Fruit fly (Drosophila melanogaster) whole organism, wandering third instar larva: ENCODE measurements around the gene ham.

Experiments used
- Abd-B ChIP-seq: fragments of >200 bp; optimal IDR thresholded peaks from 2 replicates; lab custom pipeline; 2017; ENCODE audit warnings: missing biosample characterization, missing genetic modification characterization
- CG32264 ChIP-seq: fragments of 200-800 bp; sonication (Bioruptor generic); optimal IDR thresholded peaks from 2 replicates; lab custom pipeline; 2016; ENCODE audit warnings: missing biosample characterization, missing genetic modification characterization
- CG9705 ChIP-seq: fragments of 200-800 bp; sonication (Bioruptor generic); optimal IDR thresholded peaks from 2 replicates; lab custom pipeline; 2018; ENCODE audit warnings: missing biosample characterization, mild to moderate bottlenecking, missing genetic modification characterization
- CrebA ChIP-seq: fragments of 200-800 bp; sonication (Bioruptor generic); optimal IDR thresholded peaks from 2 replicates; lab custom pipeline; 2016; ENCODE audit warnings: missing biosample characterization, mild to moderate bottlenecking, missing genetic modification characterization, borderline replicate concordance
- Dfd ChIP-seq: fragments of >200 bp; optimal IDR thresholded peaks from 2 replicates; lab custom pipeline; 2017; ENCODE audit warnings: missing biosample characterization, missing genetic modification characterization
- Dif ChIP-seq: fragments of 200-275, 200-300 bp; sonication (Bioruptor generic); optimal IDR thresholded peaks from 2 replicates; lab custom pipeline; 2018; ENCODE audit warnings: missing biosample characterization, missing genetic modification characterization; ENCODE audit not compliant: partially characterized antibody
- GATAd ChIP-seq: sonication (Bioruptor generic); optimal IDR thresholded peaks from 2 replicates; lab custom pipeline; 2016; ENCODE audit warnings: missing biosample characterization, missing genetic modification characterization
- HLH106 ChIP-seq: fragments of 200-800 bp; optimal IDR thresholded peaks from 3 replicates; lab custom pipeline; 2019; ENCODE audit warnings: missing biosample characterization, mild to moderate bottlenecking, missing genetic modification characterization, moderate library complexity
- Hnf4 ChIP-seq: fragments of 200-800 bp; sonication (Bioruptor generic); optimal IDR thresholded peaks from 2 replicates; lab custom pipeline; 2016; ENCODE audit warnings: missing biosample characterization, mild to moderate bottlenecking, missing genetic modification characterization
- Hr78 ChIP-seq: fragments of >200 bp; optimal IDR thresholded peaks from 2 replicates; lab custom pipeline; 2017; ENCODE audit warnings: missing biosample characterization, missing genetic modification characterization
- Hr83 ChIP-seq: fragments of 200-300 bp; sonication (Bioruptor generic); optimal IDR thresholded peaks from 2 replicates; lab custom pipeline; 2016; ENCODE audit warnings: missing biosample characterization, mild to moderate bottlenecking, missing genetic modification characterization, moderate library complexity; ENCODE audit not compliant: poor library complexity, severe bottlenecking
- Mio ChIP-seq: sonication (Bioruptor generic); optimal IDR thresholded peaks from 2 replicates; lab custom pipeline; 2016; ENCODE audit warnings: missing biosample characterization, missing genetic modification characterization
- Myc ChIP-seq: fragments of >200 bp; optimal IDR thresholded peaks from 2 replicates; lab custom pipeline; 2017
- OdsH ChIP-seq: fragments of 200-800 bp; sonication (Bioruptor generic); optimal IDR thresholded peaks from 2 replicates; lab custom pipeline; 2016; ENCODE audit warnings: missing biosample characterization, mild to moderate bottlenecking, missing genetic modification characterization
- Rel ChIP-seq, 2 experiments: fragments of 200-800 bp; sonication (Bioruptor generic) in 1 of 2; optimal IDR thresholded peaks; 2 replicates in 1 of 2; 3 replicates in 1 of 2; lab custom pipeline; 2016 to 2019; ENCODE audit warnings: mild to moderate bottlenecking in 2 of 2, missing biosample characterization in 2 of 2, missing genetic modification characterization in 2 of 2, moderate library complexity in 1 of 2
- Sp1 ChIP-seq: fragments of 200-800 bp; sonication (Bioruptor generic); optimal IDR thresholded peaks from 3 replicates; lab custom pipeline; 2019; ENCODE audit warnings: missing biosample characterization, mild to moderate bottlenecking, missing genetic modification characterization, moderate library complexity
- Vsx2 ChIP-seq: fragments of 200-300, 225-300 bp; sonication (Bioruptor generic); optimal IDR thresholded peaks from 2 replicates; lab custom pipeline; 2018; ENCODE audit warnings: missing biosample characterization, missing genetic modification characterization; ENCODE audit not compliant: partially characterized antibody
- br ChIP-seq: fragments of 200-800 bp; sonication (Bioruptor generic); optimal IDR thresholded peaks from 2 replicates; lab custom pipeline; 2016; ENCODE audit warnings: missing biosample characterization, missing genetic modification characterization
- brk ChIP-seq: fragments of 200-800 bp; sonication (Bioruptor generic); optimal IDR thresholded peaks from 2 replicates; lab custom pipeline; 2016; ENCODE audit warnings: missing biosample characterization, mild to moderate bottlenecking, missing genetic modification characterization
- dmrt93B ChIP-seq: fragments of 200-800 bp; sonication (Bioruptor generic); optimal IDR thresholded peaks from 2 replicates; lab custom pipeline; 2018; ENCODE audit warnings: missing biosample characterization, mild to moderate bottlenecking, missing genetic modification characterization
- dsf ChIP-seq: sonication (Bioruptor generic); optimal IDR thresholded peaks from 2 replicates; lab custom pipeline; 2016; ENCODE audit warnings: missing biosample characterization, missing genetic modification characterization, borderline replicate concordance
- ey ChIP-seq: fragments of 200-800 bp; sonication (Bioruptor generic); optimal IDR thresholded peaks from 2 replicates; lab custom pipeline; 2016; ENCODE audit warnings: missing biosample characterization, missing genetic modification characterization
- foxo ChIP-seq, 2 experiments: fragments of 200-800 bp; sonication (Bioruptor generic); optimal IDR thresholded peaks; 2 replicates in 1 of 2; 3 replicates in 1 of 2; lab custom pipeline; 2016 to 2017; ENCODE audit warnings: missing biosample characterization in 2 of 2, missing genetic modification characterization in 2 of 2
- fru ChIP-seq: fragments of 200-800 bp; sonication (Bioruptor generic); optimal IDR thresholded peaks from 3 replicates; lab custom pipeline; 2016; ENCODE audit warnings: missing biosample characterization, mild to moderate bottlenecking, missing genetic modification characterization
- h ChIP-seq: fragments of 200-800 bp; sonication (Bioruptor generic); optimal IDR thresholded peaks from 3 replicates; lab custom pipeline; 2016; ENCODE audit warnings: missing biosample characterization, mild to moderate bottlenecking, missing genetic modification characterization
- lola ChIP-seq: fragments of >200 bp; optimal IDR thresholded peaks from 2 replicates; lab custom pipeline; 2017; ENCODE audit warnings: missing biosample characterization, missing genetic modification characterization
- pan ChIP-seq: fragments of >200 bp; optimal IDR thresholded peaks from 2 replicates; lab custom pipeline; 2017
- psq ChIP-seq: fragments of 200-800 bp; sonication (Bioruptor generic); optimal IDR thresholded peaks from 3 replicates; lab custom pipeline; 2017; ENCODE audit warnings: missing biosample characterization, mild to moderate bottlenecking, missing genetic modification characterization, moderate library complexity
- sage ChIP-seq: fragments of 200-800 bp; sonication (Bioruptor generic); optimal IDR thresholded peaks from 2 replicates; lab custom pipeline; 2016; ENCODE audit warnings: missing biosample characterization, mild to moderate bottlenecking, missing genetic modification characterization
- sv ChIP-seq: fragments of 200-800 bp; sonication (Bioruptor generic); optimal IDR thresholded peaks from 3 replicates; lab custom pipeline; 2016; ENCODE audit warnings: missing biosample characterization, missing genetic modification characterization
- tai ChIP-seq: sonication (Bioruptor generic); optimal IDR thresholded peaks from 2 replicates; lab custom pipeline; 2016; ENCODE audit warnings: missing biosample characterization, missing genetic modification characterization
- usp ChIP-seq: fragments of >200 bp; optimal IDR thresholded peaks from 2 replicates; lab custom pipeline; 2017; ENCODE audit warnings: missing biosample characterization, missing genetic modification characterization
- woc ChIP-seq: sonication (Bioruptor generic); optimal IDR thresholded peaks from 2 replicates; lab custom pipeline; 2016; ENCODE audit warnings: missing biosample characterization, mild to moderate bottlenecking, missing genetic modification characterization

ham gene

DNA sequence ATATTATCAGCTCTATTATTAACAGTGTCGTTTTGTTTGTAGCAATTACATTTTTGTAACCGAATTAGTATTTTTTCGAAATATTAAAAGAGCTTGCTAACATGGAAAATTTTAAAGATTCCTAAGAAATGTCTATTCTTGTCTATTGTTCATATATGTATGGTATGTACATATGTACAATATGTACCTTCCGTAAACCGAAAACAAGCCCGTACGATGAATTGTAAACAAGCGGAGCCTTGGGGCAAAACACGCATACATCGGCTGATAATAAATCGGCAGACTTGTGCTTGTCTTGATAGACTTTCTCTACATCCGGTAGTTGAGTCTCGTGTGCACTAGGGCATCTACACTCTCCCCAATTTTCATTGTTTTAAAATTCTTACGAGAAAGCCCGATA, 30.1 kb upstream of the ham start:
- TF ChIP-seq CG32264 (no peak), Sp1 (GFP tag; lab: Kevin White, UChicago) (no peak), Vsx2 (GFP tag; lab: Kevin White, UChicago) (no peak), brk (GFP tag; lab: Kevin White, UChicago) (no peak), Mio (GFP tag; lab: Kevin White, UChicago) (no peak), Hr78 (GFP tag; lab: Kevin White, UChicago) (no peak), CG9705 (GFP tag; lab: Kevin White, UChicago) (no peak)
- TF ChIP-seq, all 38 proteins: peak for 0

DNA sequence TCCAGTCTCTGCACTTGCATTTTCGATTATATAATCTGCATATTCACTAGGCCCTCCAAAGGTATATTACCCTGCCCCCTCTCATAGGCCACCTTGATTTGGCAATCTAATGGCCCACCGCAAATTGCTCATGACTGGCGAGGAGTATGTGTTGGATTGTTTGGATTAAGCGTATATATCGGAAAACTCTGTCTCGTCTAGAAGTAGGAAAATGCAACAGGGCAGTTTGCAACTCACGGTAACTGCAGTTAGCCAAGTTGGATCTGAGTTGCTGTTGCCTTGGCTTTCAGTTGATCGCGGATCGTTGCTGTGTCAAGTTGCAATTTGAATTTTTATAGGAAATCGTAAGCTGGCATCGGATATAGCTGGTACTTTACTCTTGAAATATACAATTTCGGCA, 26.3 kb upstream of the ham start, which contains the start of gene Ugt36F1:
TSS of gene Ugt36F1 (plus strand) at position 301 of the 400 bp plus-strand sequence.
- TF ChIP-seq Dfd (GFP tag; lab: Kevin White, UChicago) (no peak), Mio (GFP tag; lab: Kevin White, UChicago) (no peak), OdsH (no peak), br (GFP tag; lab: Kevin White, UChicago) (no peak), ey (no peak), Myc (lab: Kevin White, UChicago) (no peak), CG9705 (GFP tag; lab: Kevin White, UChicago) (no peak), dsf (GFP tag; lab: Kevin White, UChicago) (no peak), Rel (GFP tag; optimal IDR thresholded peaks at IDR 0.05; lab: Kevin White, UChicago) (no peak), Rel (tag; optimal IDR thresholded peaks at IDR 0.05; lab: Kevin White, UChicago) (no peak), brk (GFP tag; lab: Kevin White, UChicago) (no peak), woc (no peak), Sp1 (GFP tag; lab: Kevin White, UChicago) (no peak), lola (GFP tag; lab: Kevin White, UChicago) (no peak), Dif (GFP tag; lab: Kevin White, UChicago) (no peak), HLH106 (tag; lab: Kevin White, UChicago) (no peak), Vsx2 (GFP tag; lab: Kevin White, UChicago) (no peak), Abd-B (GFP tag; lab: Kevin White, UChicago) (no peak)

DNA sequence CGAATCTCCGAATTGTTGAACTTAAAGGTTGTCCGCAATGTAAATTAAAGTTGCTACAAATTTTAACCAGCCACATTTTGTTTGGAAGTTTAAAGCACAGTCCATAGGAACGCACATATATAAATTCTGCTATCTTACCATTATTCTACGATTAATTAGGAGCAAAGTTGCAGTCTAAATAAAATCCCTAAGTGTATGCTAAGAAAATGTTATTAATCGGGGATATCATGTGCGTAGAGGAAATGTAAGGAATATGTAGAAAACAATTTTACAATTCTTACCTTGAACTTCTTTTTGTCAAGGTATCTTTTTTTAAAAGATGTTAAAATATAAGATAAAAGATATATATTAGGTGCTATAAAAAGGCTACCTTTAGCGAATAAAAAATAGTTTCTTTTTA, 25.7 kb upstream of the ham start:
- TF ChIP-seq Myc (lab: Kevin White, UChicago) (peak; percentile 64), dsf (GFP tag; lab: Kevin White, UChicago) (no peak)
- TF ChIP-seq, all 38 proteins: peak for 1

- TF ChIP-seq usp (no peak), GATAd (no peak), CG9705 (GFP tag; lab: Kevin White, UChicago) (no peak), brk (GFP tag; lab: Kevin White, UChicago) (no peak), Sp1 (GFP tag; lab: Kevin White, UChicago) (no peak)
These were observed 22.5 kb upstream of the ham start for dm6 chr2L:18815194-18815593.

dm6 chr2L:18812755-18813154, 20.0 kb upstream of the ham start:
- no peak for TF ChIP-seq lola (GFP tag; lab: Kevin White, UChicago)

- TF ChIP-seq Hr78 (GFP tag; lab: Kevin White, UChicago) (no peak), dsf (GFP tag; lab: Kevin White, UChicago) (no peak), woc (no peak), Mio (GFP tag; lab: Kevin White, UChicago) (no peak)
These were observed 19.6 kb upstream of the ham start, which contains the start of the genes CG17325 and CG42305 for dm6 chr2L:18812348-18812747. TSS of gene CG17325 (plus strand) at chr2L:18812648. TSS of gene CG42305 (plus strand) at chr2L:18812648.

DNA sequence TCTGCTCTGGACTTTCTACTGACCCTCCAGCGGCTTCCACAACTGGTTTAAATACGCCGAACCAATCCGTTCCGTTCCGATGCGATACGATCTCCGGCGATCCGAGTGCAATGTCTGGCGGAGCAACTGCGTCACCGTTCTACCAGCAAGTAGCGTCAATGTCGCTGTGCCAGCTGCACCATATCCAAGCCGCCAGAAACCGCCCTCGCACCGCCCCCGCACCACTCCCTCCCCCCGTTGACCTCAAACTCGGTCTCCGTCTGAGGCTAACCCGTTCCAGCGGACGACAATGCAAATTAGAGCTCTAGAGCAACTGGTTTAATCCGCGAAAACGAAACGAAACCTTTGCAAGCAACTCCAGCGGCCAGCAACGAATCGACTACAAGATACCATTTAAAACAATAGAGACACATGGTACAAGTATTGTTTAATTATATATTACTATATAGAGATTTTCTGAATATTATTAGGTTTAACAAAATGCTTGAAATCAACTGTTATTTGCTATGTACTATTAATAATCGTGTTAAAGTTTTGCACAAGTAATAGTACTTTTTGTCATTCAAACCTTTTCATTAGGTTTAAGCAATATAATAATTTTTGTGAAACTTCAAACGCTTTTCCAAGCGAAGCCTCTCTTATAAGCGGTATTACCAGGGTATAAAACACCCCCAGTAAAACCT, 18.4 kb upstream of the ham start, which contains the start of the genes CG10570 and CG42502:
TSS of gene CG10570 (minus strand) at position 293 of the 683 bp plus-strand sequence.
TSS of gene CG42502 (minus strand) at position 293 of the 683 bp plus-strand sequence.
- TF ChIP-seq h (GFP tag; lab: Kevin White, UChicago) (no peak), CG32264 (no peak), brk (GFP tag; lab: Kevin White, UChicago) (no peak), HLH106 (tag; lab: Kevin White, UChicago) (peak; percentile 41), sv (GFP tag; lab: Kevin White, UChicago) (no peak), GATAd (no peak), Dif (GFP tag; lab: Kevin White, UChicago) (peak; percentile 2), dmrt93B (GFP tag; lab: Kevin White, UChicago) (no peak), sage (no peak), Hr83 (no peak), tai (GFP tag; lab: Kevin White, UChicago) (no peak), Sp1 (GFP tag; lab: Kevin White, UChicago) (peak; percentile 27), Hnf4 (GFP tag; lab: Kevin White, UChicago) (no peak), ey (no peak), pan (lab: Kevin White, UChicago) (peak; percentile 34), dsf (GFP tag; lab: Kevin White, UChicago) (no peak), foxo (GFP tag; optimal IDR thresholded peaks at IDR 0.05; lab: Kevin White, UChicago) (no peak), OdsH (no peak), psq (GFP tag; lab: Kevin White, UChicago) (no peak), CrebA (GFP tag; lab: Kevin White, UChicago) (no peak), Dfd (GFP tag; lab: Kevin White, UChicago) (no peak), usp (no peak), Rel (GFP tag; optimal IDR thresholded peaks at IDR 0.05; lab: Kevin White, UChicago) (no peak), Rel (tag; optimal IDR thresholded peaks at IDR 0.05; lab: Kevin White, UChicago) (no peak), fru (no peak)
